Fruit fly (Drosophila melanogaster): ENCODE results near the gene Prx6a.

Gene Prx6a

dm6 chr2L:2887760-2888600 lies 9.9 kb upstream of the Prx6a start:
- TF ChIP-seq CrebA (GFP tag; optimal IDR thresholded peaks at IDR 0.05; ENCODE audit: borderline replicate concordance), result no peak
- TF ChIP-seq rgr (GFP tag; optimal IDR thresholded peaks at IDR 0.05), result peak; percentile 12
- TF ChIP-seq sv (GFP tag; optimal IDR thresholded peaks at IDR 0.05), result no peak
- TF ChIP-seq lola (GFP tag; optimal IDR thresholded peaks at IDR 0.05), result no peak
- TF ChIP-seq Myc (optimal IDR thresholded peaks at IDR 0.05), result no peak
- no peak for TF ChIP-seq h (GFP tag; optimal IDR thresholded peaks at IDR 0.05)
- TF ChIP-seq dl (GFP tag; optimal IDR thresholded peaks at IDR 0.05; ENCODE audit: insufficient read depth in 1 of 2, partially characterized antibody in 2 of 2), result no peak
- peak; percentile 75 for TF ChIP-seq sage (GFP tag; optimal IDR thresholded peaks at IDR 0.05)

dm6 chr2L:2886613-2887537 lies 8.8 kb upstream of the Prx6a start:
- TF ChIP-seq Sp1 (GFP tag; optimal IDR thresholded peaks at IDR 0.05), result peak; percentile 11
- peak; percentile 92 for TF ChIP-seq fru (GFP tag; optimal IDR thresholded peaks at IDR 0.05)
- peak in 1 of 2 experiments; percentile 4 for TF ChIP-seq dl (GFP tag; optimal IDR thresholded peaks at IDR 0.05; ENCODE audit: insufficient read depth in 1 of 2, partially characterized antibody in 2 of 2)
- peak in 1 of 2 experiments; percentile 32 for TF ChIP-seq foxo (GFP tag; optimal IDR thresholded peaks at IDR 0.05)
- peak; percentile 41 for TF ChIP-seq Dfd (GFP tag; optimal IDR thresholded peaks at IDR 0.05)
- peak; percentile 34 for TF ChIP-seq Dif (GFP tag; optimal IDR thresholded peaks at IDR 0.05; ENCODE audit: partially characterized antibody)
- TF ChIP-seq Hnf4 (GFP tag; optimal IDR thresholded peaks at IDR 0.05), result no peak
- no peak for TF ChIP-seq rgr (GFP tag; optimal IDR thresholded peaks at IDR 0.05)

dm6 chr2L:2886226-2886569 lies 8.2 kb upstream of the Prx6a start:
- TF ChIP-seq Mio (GFP tag; optimal IDR thresholded peaks at IDR 0.05) (no peak), Dif (GFP tag; optimal IDR thresholded peaks at IDR 0.05; ENCODE audit: partially characterized antibody) (no peak), Hr78 (GFP tag; optimal IDR thresholded peaks at IDR 0.05) (peak; percentile 37), N (GFP tag; optimal IDR thresholded peaks at IDR 0.05) (peak; percentile 90), pan (optimal IDR thresholded peaks at IDR 0.05) (no peak), foxo (GFP tag; optimal IDR thresholded peaks at IDR 0.05) (no peak), fru (GFP tag; optimal IDR thresholded peaks at IDR 0.05) (peak; percentile 17)

- TF ChIP-seq dsf (GFP tag; optimal IDR thresholded peaks at IDR 0.05; ENCODE audit: borderline replicate concordance) (peak; percentile 58), HLH106 (tag; optimal IDR thresholded peaks at IDR 0.05) (no peak), dmrt93B (GFP tag; optimal IDR thresholded peaks at IDR 0.05) (peak; percentile 4), Vsx2 (GFP tag; optimal IDR thresholded peaks at IDR 0.05; ENCODE audit: partially characterized antibody) (no peak), Hr83 (GFP tag; optimal IDR thresholded peaks at IDR 0.05; ENCODE audit: poor library complexity, severe bottlenecking) (peak; percentile 75), sage (GFP tag; optimal IDR thresholded peaks at IDR 0.05) (no peak), ey (GFP tag; optimal IDR thresholded peaks at IDR 0.05) (peak; percentile 51), br (GFP tag; optimal IDR thresholded peaks at IDR 0.05) (peak; percentile 48), Hr78 (GFP tag; optimal IDR thresholded peaks at IDR 0.05) (no peak), foxo (GFP tag; optimal IDR thresholded peaks at IDR 0.05) (peak; percentile 46 to 75), Jra (GFP tag; optimal IDR thresholded peaks at IDR 0.05) (peak; percentile 58), tai (GFP tag; optimal IDR thresholded peaks at IDR 0.05) (no peak), fru (GFP tag; optimal IDR thresholded peaks at IDR 0.05) (peak; percentile 94), sv (GFP tag; optimal IDR thresholded peaks at IDR 0.05) (peak; percentile 84), GATAd (GFP tag; optimal IDR thresholded peaks at IDR 0.05) (peak; percentile 57), h (GFP tag; optimal IDR thresholded peaks at IDR 0.05) (peak; percentile 80), Mio (GFP tag; optimal IDR thresholded peaks at IDR 0.05) (peak; percentile 7), rgr (GFP tag; optimal IDR thresholded peaks at IDR 0.05) (peak; percentile 59), psq (GFP tag; optimal IDR thresholded peaks at IDR 0.05) (no peak), Hnf4 (GFP tag; optimal IDR thresholded peaks at IDR 0.05) (peak; percentile 80), dl (GFP tag; optimal IDR thresholded peaks at IDR 0.05; ENCODE audit: insufficient read depth in 1 of 2, partially characterized antibody in 2 of 2) (no peak), Sp1 (GFP tag; optimal IDR thresholded peaks at IDR 0.05) (peak; percentile 14), Abd-B (GFP tag; optimal IDR thresholded peaks at IDR 0.05) (peak; percentile 45), brk (GFP tag; optimal IDR thresholded peaks at IDR 0.05) (peak; percentile 11), N (GFP tag; optimal IDR thresholded peaks at IDR 0.05) (no peak), usp (GFP tag; optimal IDR thresholded peaks at IDR 0.05) (no peak), Dfd (GFP tag; optimal IDR thresholded peaks at IDR 0.05) (no peak), OdsH (GFP tag; optimal IDR thresholded peaks at IDR 0.05) (peak; percentile 66), Myc (optimal IDR thresholded peaks at IDR 0.05) (no peak), Rel (GFP tag; optimal IDR thresholded peaks at IDR 0.05) (no peak), Rel (tag; optimal IDR thresholded peaks at IDR 0.05) (peak; percentile 40), pan (optimal IDR thresholded peaks at IDR 0.05) (no peak), CG32264 (GFP tag; optimal IDR thresholded peaks at IDR 0.05) (peak; percentile 7), CG9705 (GFP tag; optimal IDR thresholded peaks at IDR 0.05) (no peak)
Observed at dm6 chr2L:2885503-2886225, 7.6 kb upstream of the Prx6a start, which contains the start of the genes NTPase and lilli. Gene NTPase (minus strand): TSS chr2L:2885850. Gene lilli (plus strand): TSS chr2L:2885929.

Data from whole organism, wandering third instar larva.